Fruit fly (Drosophila melanogaster) whole organism, embryonic: Measurements from ENCODE around the gene Ccz1.

ENCODE experiments used
- Abd-B ChIP-seq: fragments of 200-800 bp; sonication (Bioruptor generic); optimal IDR thresholded peaks from 2 replicates; lab custom pipeline; 2018; ENCODE audit warnings: missing biosample characterization, mild to moderate bottlenecking, missing genetic modification characterization, moderate library complexity
- Antp ChIP-seq: fragments of 200-800 bp; sonication (Bioruptor generic); optimal IDR thresholded peaks from 3 replicates; lab custom pipeline; 2016; ENCODE audit warnings: missing biosample characterization, missing genetic modification characterization
- Atf-2 ChIP-seq: fragments of 200-800 bp; sonication (Bioruptor generic); optimal IDR thresholded peaks from 2 replicates; lab custom pipeline; 2016; ENCODE audit warnings: missing biosample characterization, missing genetic modification characterization
- Atf6 ChIP-seq: fragments of 200-800 bp; sonication (Bioruptor generic); IDR thresholded peaks from 2 replicates; pipeline ENCODE4 v1.3.6; 2022; ENCODE audit warnings: missing biosample characterization, missing genetic modification characterization
- CG10147 ChIP-seq: fragments of 200-800 bp; sonication (Bioruptor generic); optimal IDR thresholded peaks from 2 replicates; lab custom pipeline; 2019; ENCODE audit warnings: missing biosample characterization, mild to moderate bottlenecking, missing genetic modification characterization, moderate library complexity
- CG11456 ChIP-seq: fragments of 200-800 bp; sonication (Bioruptor generic); IDR thresholded peaks from 3 replicates; pipeline ENCODE4 v1.3.6; 2022; ENCODE audit warnings: missing biosample characterization, missing genetic modification characterization
- CG12104 ChIP-seq: fragments of 200-800 bp; sonication (Bioruptor generic); optimal IDR thresholded peaks from 3 replicates; lab custom pipeline; 2016; ENCODE audit warnings: missing biosample characterization, missing genetic modification characterization
- CG12155 ChIP-seq: fragments of 200-800 bp; sonication (Bioruptor generic); optimal IDR thresholded peaks from 3 replicates; lab custom pipeline; 2016; ENCODE audit warnings: missing biosample characterization, missing genetic modification characterization
- CG12236 ChIP-seq: fragments of 200-800 bp; sonication (Bioruptor generic); optimal IDR thresholded peaks from 2 replicates; lab custom pipeline; 2016; ENCODE audit warnings: missing biosample characterization, missing genetic modification characterization
- CG12659 ChIP-seq: fragments of 200-800 bp; sonication (Bioruptor generic); optimal IDR thresholded peaks from 3 replicates; lab custom pipeline; 2017; ENCODE audit warnings: mild to moderate bottlenecking, missing biosample characterization, missing genetic modification reagents, missing genetic modification characterization
- CG12744 ChIP-seq: fragments of 200-800 bp; sonication (Bioruptor generic); optimal IDR thresholded peaks from 2 replicates; lab custom pipeline; 2016; ENCODE audit warnings: missing biosample characterization, missing genetic modification characterization
- CG15514 ChIP-seq: fragments of 200-800 bp; sonication (Bioruptor generic); optimal IDR thresholded peaks from 3 replicates; lab custom pipeline; 2017; ENCODE audit warnings: missing biosample characterization, missing genetic modification characterization, mild to moderate bottlenecking, moderate library complexity, missing genetic modification reagents
- CG16779 ChIP-seq: fragments of 200-800 bp; sonication (Bioruptor generic); IDR thresholded peaks from 2 replicates; pipeline ENCODE4 v1.3.6; 2022; ENCODE audit warnings: missing biosample characterization, missing genetic modification characterization
- CG17612 ChIP-seq: fragments of 200-800 bp; sonication (Bioruptor generic); IDR thresholded peaks from 2 replicates; pipeline ENCODE4 v1.3.6; 2022; ENCODE audit warnings: missing biosample characterization, missing genetic modification characterization
- CG2875 ChIP-seq: fragments of 200-800 bp; sonication (Bioruptor generic); optimal IDR thresholded peaks from 2 replicates; lab custom pipeline; 2017; ENCODE audit warnings: missing biosample characterization, mild to moderate bottlenecking, missing genetic modification characterization, missing genetic modification reagents
- CG3163 ChIP-seq: fragments of 200-800 bp; sonication (Bioruptor generic); optimal IDR thresholded peaks from 3 replicates; lab custom pipeline; 2016; ENCODE audit warnings: missing biosample characterization, missing genetic modification characterization
- CG32772 ChIP-seq: fragments of 200-800 bp; sonication (Bioruptor generic); IDR thresholded peaks from 2 replicates; pipeline ENCODE4 v1.3.6; 2022; ENCODE audit warnings: missing biosample characterization, missing genetic modification characterization
- CG4820 ChIP-seq: fragments of 200-800 bp; sonication (Bioruptor generic); optimal IDR thresholded peaks from 3 replicates; lab custom pipeline; 2016; ENCODE audit warnings: missing biosample characterization, missing genetic modification characterization
- CG6254 ChIP-seq: fragments of 200-800 bp; sonication (Bioruptor generic); optimal IDR thresholded peaks from 3 replicates; lab custom pipeline; 2017; ENCODE audit warnings: mild to moderate bottlenecking, missing biosample characterization, missing genetic modification reagents, missing genetic modification characterization
- CG8359 ChIP-seq: fragments of 200-800 bp; sonication (Bioruptor generic); optimal IDR thresholded peaks from 2 replicates; lab custom pipeline; 2017; ENCODE audit warnings: missing biosample characterization, mild to moderate bottlenecking, missing genetic modification characterization, borderline replicate concordance
- CG9797 ChIP-seq: fragments of 200-800 bp; sonication (Bioruptor generic); optimal IDR thresholded peaks from 3 replicates; lab custom pipeline; 2018; ENCODE audit warnings: missing biosample characterization, mild to moderate bottlenecking, missing genetic modification characterization
- Camta ChIP-seq: fragments of 200-800 bp; sonication (Bioruptor generic); optimal IDR thresholded peaks from 2 replicates; lab custom pipeline; 2016; ENCODE audit warnings: missing biosample characterization, missing genetic modification characterization
- Elba2 ChIP-seq: fragments of 200-800 bp; sonication (Bioruptor generic); optimal IDR thresholded peaks from 3 replicates; lab custom pipeline; 2016; ENCODE audit warnings: missing biosample characterization, missing genetic modification characterization
- H2.0 ChIP-seq: fragments of 200-800 bp; sonication (Bioruptor generic); IDR thresholded peaks from 2 replicates; pipeline ENCODE4 v1.3.6; 2022; ENCODE audit warnings: missing biosample characterization, missing genetic modification characterization
- Hr3 ChIP-seq: fragments of 200-800 bp; sonication (Bioruptor generic); optimal IDR thresholded peaks from 3 replicates; lab custom pipeline; 2016; ENCODE audit warnings: missing biosample characterization, missing genetic modification characterization
- Neu2 ChIP-seq: fragments of 200-800 bp; sonication (Bioruptor generic); optimal IDR thresholded peaks from 3 replicates; lab custom pipeline; 2016; ENCODE audit warnings: missing biosample characterization, missing genetic modification characterization, borderline replicate concordance
- Optix ChIP-seq: fragments of 200-800 bp; sonication (Bioruptor generic); IDR thresholded peaks from 3 replicates; pipeline ENCODE4 v1.3.6; 2022; ENCODE audit warnings: missing biosample characterization, missing genetic modification characterization
- Ptx1 ChIP-seq: fragments of 200-800 bp; sonication (Bioruptor generic); IDR thresholded peaks from 2 replicates; pipeline ENCODE4 v1.3.6; 2022; ENCODE audit warnings: missing biosample characterization, missing genetic modification characterization
- Rfx ChIP-seq: fragments of 200-800 bp; sonication (Bioruptor generic); IDR thresholded peaks from 2 replicates; pipeline ENCODE4 v1.3.6; 2022; ENCODE audit warnings: missing biosample characterization, missing genetic modification characterization
- Trl ChIP-seq, 3 experiments: fragments of >200 bp in 2 of 3; fragments of 200-800 bp in 1 of 3; sonication (Bioruptor generic) in 1 of 3; optimal IDR thresholded peaks; 2 replicates in 1 of 3; 3 replicates in 2 of 3; lab custom pipeline; 2016 to 2017; ENCODE audit warnings: missing biosample characterization in 1 of 3, missing genetic modification characterization in 1 of 3
- abd-A ChIP-seq: fragments of 200-800 bp; sonication (Bioruptor generic); optimal IDR thresholded peaks from 3 replicates; lab custom pipeline; 2019; ENCODE audit warnings: missing biosample characterization, mild to moderate bottlenecking, missing genetic modification characterization, moderate library complexity
- ara ChIP-seq: fragments of 200-800 bp; sonication (Bioruptor generic); IDR thresholded peaks from 2 replicates; pipeline ENCODE4 v1.3.6; 2022; ENCODE audit warnings: missing biosample characterization, missing genetic modification characterization
- btn ChIP-seq: fragments of 200-800 bp; sonication (Bioruptor generic); optimal IDR thresholded peaks from 2 replicates; lab custom pipeline; 2016; ENCODE audit warnings: missing biosample characterization, missing genetic modification characterization
- croc ChIP-seq: fragments of 200-800 bp; sonication (Bioruptor generic); conservative IDR thresholded peaks from 3 replicates; pipeline ENCODE4 v1.3.6; 2022; ENCODE audit warnings: missing biosample characterization, missing genetic modification characterization
- cwo ChIP-seq: fragments of 200-800 bp; sonication (Bioruptor generic); optimal IDR thresholded peaks from 3 replicates; lab custom pipeline; 2017; ENCODE audit warnings: missing biosample characterization, missing genetic modification characterization, mild to moderate bottlenecking, moderate library complexity, missing genetic modification reagents
- dmrt99B ChIP-seq: fragments of 200-800 bp; sonication (Bioruptor generic); optimal IDR thresholded peaks from 2 replicates; lab custom pipeline; 2018; ENCODE audit warnings: missing biosample characterization, mild to moderate bottlenecking, missing genetic modification characterization, moderate library complexity
- gem ChIP-seq: fragments of 200-800 bp; sonication (Bioruptor generic); optimal IDR thresholded peaks from 2 replicates; lab custom pipeline; 2019; ENCODE audit warnings: missing biosample characterization, mild to moderate bottlenecking, missing genetic modification characterization, moderate library complexity
- lola ChIP-seq, 3 experiments: fragments of >200 bp in 2 of 3; fragments of 200-800 bp in 1 of 3; sonication (Bioruptor generic) in 1 of 3; optimal IDR thresholded peaks; 2 replicates each; lab custom pipeline; 2017 to 2019; ENCODE audit warnings: missing biosample characterization in 3 of 3, missing genetic modification characterization in 3 of 3, mild to moderate bottlenecking in 1 of 3, moderate library complexity in 1 of 3
- nom ChIP-seq: fragments of 200-800 bp; sonication (Bioruptor generic); optimal IDR thresholded peaks from 2 replicates; lab custom pipeline; 2017; ENCODE audit warnings: missing biosample characterization, missing genetic modification characterization, mild to moderate bottlenecking, moderate library complexity, missing genetic modification reagents
- pfk ChIP-seq: fragments of 200-800 bp; sonication (Bioruptor generic); optimal IDR thresholded peaks from 2 replicates; lab custom pipeline; 2018; ENCODE audit warnings: missing biosample characterization, mild to moderate bottlenecking, missing genetic modification characterization, moderate library complexity
- phol ChIP-seq: fragments of 200-800 bp; sonication (Bioruptor generic); optimal IDR thresholded peaks from 3 replicates; lab custom pipeline; 2018; ENCODE audit warnings: missing biosample characterization, mild to moderate bottlenecking, missing genetic modification characterization, moderate library complexity
- sc ChIP-seq, 3 experiments: fragments of >200 bp in 2 of 3; fragments of 200-800 bp in 1 of 3; sonication (Bioruptor generic) in 1 of 3; optimal IDR thresholded peaks; 2 replicates in 2 of 3; 3 replicates in 1 of 3; lab custom pipeline; 2017; ENCODE audit warnings: mild to moderate bottlenecking in 1 of 3, missing biosample characterization in 1 of 3, missing genetic modification characterization in 1 of 3, missing genetic modification reagents in 1 of 3
- sens ChIP-seq: fragments of 200-800 bp; sonication (Bioruptor generic); peaks from one replicate; lab custom pipeline; 2016; ENCODE audit warnings: missing biosample characterization, missing genetic modification characterization
- sens-2 ChIP-seq: fragments of 200-800 bp; sonication (Bioruptor generic); IDR thresholded peaks from 2 replicates; pipeline ENCODE4 v1.3.6; 2022; ENCODE audit warnings: missing biosample characterization, missing genetic modification characterization
- sim ChIP-seq: fragments of 200-800 bp; sonication (Bioruptor generic); IDR thresholded peaks from 2 replicates; pipeline ENCODE4 v1.3.6; 2022; ENCODE audit warnings: missing biosample characterization, missing genetic modification characterization
- trem ChIP-seq: fragments of 200-800 bp; optimal IDR thresholded peaks from 3 replicates; lab custom pipeline; 2019; ENCODE audit warnings: missing biosample characterization, mild to moderate bottlenecking, missing genetic modification characterization, moderate library complexity
- ttk ChIP-seq: fragments of 200-800 bp; sonication (Bioruptor generic); IDR thresholded peaks from 2 replicates; pipeline ENCODE4 v2.1.2; 2022; ENCODE audit warnings: missing biosample characterization, missing genetic modification characterization
- vfl ChIP-seq: fragments of 200-800 bp; sonication (Bioruptor generic); optimal IDR thresholded peaks from 2 replicates; lab custom pipeline; 2016; ENCODE audit warnings: missing biosample characterization, missing genetic modification characterization
- vnd ChIP-seq: fragments of 200-800 bp; sonication (Bioruptor generic); IDR thresholded peaks from 3 replicates; pipeline ENCODE4 v1.3.6; 2022; ENCODE audit warnings: missing biosample characterization, missing genetic modification characterization; ENCODE audit not compliant: partially characterized antibody
- wek ChIP-seq: fragments of 200-800 bp; sonication (Bioruptor generic); optimal IDR thresholded peaks from 3 replicates; lab custom pipeline; 2018; ENCODE audit warnings: missing biosample characterization, mild to moderate bottlenecking, missing genetic modification characterization, moderate library complexity

The Ccz1 gene

dm6 chr3L:3852842-3853241, 46.1 kb downstream of the Ccz1 start (continued):
- no peak for TF ChIP-seq CG9797
- TF ChIP-seq pfk = no peak
- no peak for TF ChIP-seq Trl (optimal IDR thresholded peaks at IDR 0.05; lab: Kevin White, UChicago)
- TF ChIP-seq Trl (GFP tag; optimal IDR thresholded peaks at IDR 0.05; lab: Kevin White, UChicago) = peak; percentile 1
- peak; percentile 69 for TF ChIP-seq ttk (GFP tag; lab: Robert Waterston, UW)
- TF ChIP-seq Atf-2 (GFP tag; lab: Kevin White, UChicago) = no peak
- no peak for TF ChIP-seq Atf6 (GFP tag; lab: Robert Waterston, UW)
- TF ChIP-seq CG16779 = no peak
- no peak for TF ChIP-seq trem (tag; lab: Kevin White, UChicago)
- 0 out of 2 replicates have a peak, but pooled peaks have one; percentile 45 for TF ChIP-seq sens-2 (GFP tag; lab: Robert Waterston, UW)
- no peak for TF ChIP-seq Neu2 (GFP tag; lab: Kevin White, UChicago)
- no peak for TF ChIP-seq wek
- TF ChIP-seq CG8359 (GFP tag; lab: Kevin White, UChicago) = no peak
- no peak for TF ChIP-seq sc (optimal IDR thresholded peaks at IDR 0.05; lab: Kevin White, UChicago)
- TF ChIP-seq sc (GFP tag; optimal IDR thresholded peaks at IDR 0.05; lab: Kevin White, UChicago) = peak; percentile 55
- TF ChIP-seq vfl (GFP tag; lab: Kevin White, UChicago) = no peak
- TF ChIP-seq Abd-B (GFP tag; lab: Kevin White, UChicago) = peak; percentile 6
- no peak for TF ChIP-seq Camta (GFP tag; lab: Kevin White, UChicago)
- peak; percentile 85 for TF ChIP-seq sens
- TF ChIP-seq CG2875 (GFP tag; lab: Kevin White, UChicago) = no peak
- TF ChIP-seq CG12659 = peak; percentile 30
- TF ChIP-seq phol (tag; lab: Kevin White, UChicago) = peak; percentile 41
- TF ChIP-seq sim (GFP tag; lab: Robert Waterston, UW) = 0 out of 2 replicates have a peak, but pooled peaks have one; percentile 33
- TF ChIP-seq CG32772 (GFP tag; lab: Robert Waterston, UW) = no peak
- TF ChIP-seq btn (GFP tag; lab: Kevin White, UChicago) = peak; percentile 1
- TF ChIP-seq Optix (GFP tag; lab: Robert Waterston, UW) = no peak
- TF ChIP-seq ara = peak; percentile 70
- no peak for TF ChIP-seq CG11456 (GFP tag; lab: Robert Waterston, UW)
- no peak for TF ChIP-seq cwo
- TF ChIP-seq CG12744 (GFP tag; lab: Kevin White, UChicago) = no peak
- TF ChIP-seq nom (GFP tag; lab: Kevin White, UChicago) = peak; percentile 23
- peak; percentile 24; the same call in 1 of the 2 replicates for TF ChIP-seq H2.0 (GFP tag; lab: Robert Waterston, UW)
- TF ChIP-seq croc (GFP tag; lab: Robert Waterston, UW) = peak; percentile 58
- peak; percentile 23 for TF ChIP-seq CG12236
- TF ChIP-seq Ptx1 (GFP tag; lab: Robert Waterston, UW) = peak; percentile 36; the same call in 1 of the 2 replicates
- no peak for TF ChIP-seq Rfx (GFP tag; lab: Robert Waterston, UW)
- TF ChIP-seq Hr3 (GFP tag; lab: Kevin White, UChicago) = peak; percentile 18
- no peak for TF ChIP-seq CG17612 (GFP tag; lab: Robert Waterston, UW)
- no peak for TF ChIP-seq abd-A (tag; lab: Kevin White, UChicago)
- peak in 1 of 3 experiments; percentile 67 for TF ChIP-seq lola (GFP tag; optimal IDR thresholded peaks at IDR 0.05; lab: Kevin White, UChicago)
- peak; percentile 74 for TF ChIP-seq gem (tag; lab: Kevin White, UChicago)
- TF ChIP-seq CG12155 (GFP tag; lab: Kevin White, UChicago) = no peak
- TF ChIP-seq CG12104 (GFP tag; lab: Kevin White, UChicago) = no peak
- TF ChIP-seq dmrt99B (tag; lab: Kevin White, UChicago) = peak; percentile 49
- no peak for TF ChIP-seq CG3163 (GFP tag; lab: Kevin White, UChicago)
- no peak for TF ChIP-seq CG15514
- TF ChIP-seq CG4820 (GFP tag; lab: Kevin White, UChicago) = peak; percentile 25
- peak; percentile 16 for TF ChIP-seq Antp
- TF ChIP-seq CG10147 (GFP tag; lab: Kevin White, UChicago) = no peak
- no peak for TF ChIP-seq CG6254 (GFP tag; lab: Kevin White, UChicago)
- TF ChIP-seq vnd = no peak
- TF ChIP-seq Elba2 (GFP tag; lab: Kevin White, UChicago) = no peak
